Fruit fly (Drosophila melanogaster) whole organism, pupa: Measurements from ENCODE around the gene CG31211.

Experiments used
- D1 ChIP-seq: fragments of 200-800 bp; sonication (Bioruptor generic); optimal IDR thresholded peaks from 2 replicates; lab custom pipeline; 2018; ENCODE audit warnings: missing biosample characterization, mild to moderate bottlenecking, missing genetic modification characterization, moderate library complexity
- Ets98B ChIP-seq: fragments of 200-800 bp; sonication (Bioruptor generic); IDR thresholded peaks from 2 replicates; pipeline ENCODE4 v1.3.6; 2022; ENCODE audit warnings: missing biosample characterization, missing genetic modification characterization

dm6 chr3R:11964000-11964399, 14.5 kb downstream of the CG31211 start:
- TF ChIP-seq D1 (tag; lab: Kevin White, UChicago) (no peak), Ets98B (GFP tag; lab: Robert Waterston, UW) (no peak)
